Fruit fly (Drosophila melanogaster) whole organism, embryonic: ENCODE measurements around the gene CG5815.

Experiments
- Adf1 ChIP-seq: fragments of 200-800 bp; sonication (Bioruptor generic); IDR thresholded peaks from 2 replicates; pipeline ENCODE4 v1.3.6; 2022; ENCODE audit warnings: missing biosample characterization, missing genetic modification characterization
- Bdp1 ChIP-seq: fragments of 200-800 bp; sonication (Bioruptor generic); optimal IDR thresholded peaks from 3 replicates; lab custom pipeline; 2016; ENCODE audit warnings: missing biosample characterization, missing genetic modification characterization
- BtbVII ChIP-seq: fragments of 200-800 bp; sonication (Bioruptor generic); optimal IDR thresholded peaks from 3 replicates; lab custom pipeline; 2017; ENCODE audit warnings: missing biosample characterization, mild to moderate bottlenecking, missing genetic modification characterization
- CG10209 ChIP-seq: fragments of 200-800 bp; sonication (Bioruptor generic); optimal IDR thresholded peaks from 3 replicates; lab custom pipeline; 2017; ENCODE audit warnings: missing biosample characterization, mild to moderate bottlenecking, missing genetic modification characterization, missing genetic modification reagents
- CG10267 ChIP-seq: fragments of 200-800 bp; sonication (Bioruptor generic); optimal IDR thresholded peaks from 2 replicates; lab custom pipeline; 2018; ENCODE audit warnings: missing biosample characterization, mild to moderate bottlenecking, missing genetic modification characterization, moderate library complexity
- CG11456 ChIP-seq: fragments of 200-800 bp; sonication (Bioruptor generic); IDR thresholded peaks from 3 replicates; pipeline ENCODE4 v1.3.6; 2022; ENCODE audit warnings: missing biosample characterization, missing genetic modification characterization
- CG13894 ChIP-seq: fragments of 200-800 bp; sonication (Bioruptor generic); optimal IDR thresholded peaks from 3 replicates; lab custom pipeline; 2018; ENCODE audit warnings: missing biosample characterization, mild to moderate bottlenecking, missing genetic modification characterization, moderate library complexity
- CG14050 ChIP-seq: fragments of 200-800 bp; sonication (Bioruptor generic); IDR thresholded peaks from 3 replicates; pipeline ENCODE4 v1.3.6; 2022; ENCODE audit warnings: missing biosample characterization, missing genetic modification characterization
- CG15601 ChIP-seq: fragments of 200-800 bp; sonication (Bioruptor generic); optimal IDR thresholded peaks from 3 replicates; lab custom pipeline; 2019; ENCODE audit warnings: missing biosample characterization, mild to moderate bottlenecking, missing genetic modification characterization, moderate library complexity
- CG17359 ChIP-seq: fragments of 200-800 bp; sonication (Bioruptor generic); optimal IDR thresholded peaks from 3 replicates; lab custom pipeline; 2018; ENCODE audit warnings: missing biosample characterization, mild to moderate bottlenecking, missing genetic modification characterization, moderate library complexity
- CG17802 ChIP-seq: fragments of 200-800 bp; sonication (Bioruptor generic); optimal IDR thresholded peaks from 2 replicates; lab custom pipeline; 2018; ENCODE audit warnings: missing biosample characterization, mild to moderate bottlenecking, missing genetic modification characterization, moderate library complexity
- CG18476 ChIP-seq: fragments of 200-800 bp; sonication (Bioruptor generic); optimal IDR thresholded peaks from 2 replicates; lab custom pipeline; 2016; ENCODE audit warnings: missing biosample characterization, mild to moderate bottlenecking, missing genetic modification characterization
- CG30403 ChIP-seq: fragments of 200-800 bp; sonication (Bioruptor generic); optimal IDR thresholded peaks from 3 replicates; lab custom pipeline; 2016; ENCODE audit warnings: missing biosample characterization, missing genetic modification characterization
- CG4854 ChIP-seq: fragments of 200-800 bp; sonication (Bioruptor generic); optimal IDR thresholded peaks from 2 replicates; lab custom pipeline; 2016; ENCODE audit warnings: missing biosample characterization, missing genetic modification characterization, inconsistent platforms
- CG5953 ChIP-seq: fragments of 200-800 bp; sonication (Bioruptor generic); IDR thresholded peaks from 2 replicates; pipeline ENCODE4 v1.3.6; 2022; ENCODE audit warnings: missing biosample characterization, missing genetic modification characterization
- CG7556 ChIP-seq: fragments of 200-800 bp; sonication (Bioruptor generic); optimal IDR thresholded peaks from 2 replicates; lab custom pipeline; 2017; ENCODE audit warnings: missing biosample characterization, mild to moderate bottlenecking, missing genetic modification characterization
- CG8388 ChIP-seq: fragments of 200-800 bp; sonication (Bioruptor generic); optimal IDR thresholded peaks from 2 replicates; lab custom pipeline; 2019; ENCODE audit warnings: missing biosample characterization, mild to moderate bottlenecking, missing genetic modification characterization, moderate library complexity
- D ChIP-seq, 2 experiments: fragments of 200-800 bp in 1 of 2; fragments of >200 bp in 1 of 2; sonication (Bioruptor generic) in 1 of 2; optimal IDR thresholded peaks; 2 replicates in 1 of 2; 3 replicates in 1 of 2; lab custom pipeline; 2017; ENCODE audit warnings: mild to moderate bottlenecking in 1 of 2, missing biosample characterization in 1 of 2, missing genetic modification characterization in 1 of 2, missing genetic modification reagents in 1 of 2
- E2f1 ChIP-seq: fragments of 200-800 bp; sonication (Bioruptor generic); IDR thresholded peaks from 2 replicates; pipeline ENCODE4 v1.3.6; 2022; ENCODE audit warnings: missing biosample characterization, missing genetic modification characterization
- Eip74EF ChIP-seq, 2 experiments: fragments of 200-800 bp in 1 of 2; fragments of >200 bp in 1 of 2; sonication (Bioruptor generic) in 1 of 2; optimal IDR thresholded peaks; 2 replicates each; lab custom pipeline; 2017 to 2019; ENCODE audit warnings: missing biosample characterization in 2 of 2, missing genetic modification characterization in 2 of 2, mild to moderate bottlenecking in 1 of 2, moderate library complexity in 1 of 2
- Fer3 ChIP-seq: fragments of 200-800 bp; sonication (Bioruptor generic); optimal IDR thresholded peaks from 2 replicates; lab custom pipeline; 2018; ENCODE audit warnings: missing biosample characterization, mild to moderate bottlenecking, missing genetic modification characterization, moderate library complexity
- H15 ChIP-seq: fragments of 200-800 bp; sonication (Bioruptor generic); IDR thresholded peaks from 3 replicates; pipeline ENCODE4 v1.3.6; 2022; ENCODE audit warnings: missing biosample characterization, missing genetic modification characterization
- Hr78 ChIP-seq, 2 experiments: fragments of 200-800 bp in 1 of 2; fragments of >200 bp in 1 of 2; sonication (Bioruptor generic) in 1 of 2; optimal IDR thresholded peaks; 2 replicates each; lab custom pipeline; 2017 to 2019; ENCODE audit warnings: missing biosample characterization in 2 of 2, missing genetic modification characterization in 2 of 2, mild to moderate bottlenecking in 1 of 2, moderate library complexity in 1 of 2
- NC2β ChIP-seq: fragments of 200-800 bp; sonication (Bioruptor generic); optimal IDR thresholded peaks from 2 replicates; lab custom pipeline; 2016; ENCODE audit warnings: missing biosample characterization, missing genetic modification characterization
- Nf-YB ChIP-seq: fragments of 200-800 bp; sonication (Bioruptor generic); optimal IDR thresholded peaks from 3 replicates; lab custom pipeline; 2019; ENCODE audit warnings: missing biosample characterization, mild to moderate bottlenecking, missing genetic modification characterization, moderate library complexity
- PHDP ChIP-seq: fragments of 200-800 bp; sonication (Bioruptor generic); optimal IDR thresholded peaks from 3 replicates; lab custom pipeline; 2018; ENCODE audit warnings: missing biosample characterization, mild to moderate bottlenecking, missing genetic modification characterization, moderate library complexity
- Pdp1 ChIP-seq, 2 experiments: fragments of 200-800 bp; sonication (Bioruptor generic); optimal IDR thresholded peaks; 3 replicates each; lab custom pipeline; 2016; ENCODE audit warnings: missing biosample characterization in 2 of 2, missing genetic modification characterization in 2 of 2, mild to moderate bottlenecking in 1 of 2, moderate library complexity in 1 of 2
- Tbp ChIP-seq: fragments of >200 bp; optimal IDR thresholded peaks from 2 replicates; lab custom pipeline; 2018; ENCODE audit warnings: missing biosample characterization, missing genetic modification characterization
- Trl ChIP-seq, 3 experiments: fragments of >200 bp in 2 of 3; fragments of 200-800 bp in 1 of 3; sonication (Bioruptor generic) in 1 of 3; optimal IDR thresholded peaks; 2 replicates in 1 of 3; 3 replicates in 2 of 3; lab custom pipeline; 2016 to 2017; ENCODE audit warnings: missing biosample characterization in 1 of 3, missing genetic modification characterization in 1 of 3
- Xbp1 ChIP-seq: fragments of 200-800 bp; sonication (Bioruptor generic); optimal IDR thresholded peaks from 3 replicates; lab custom pipeline; 2016; ENCODE audit warnings: missing biosample characterization, mild to moderate bottlenecking, missing genetic modification characterization
- ac ChIP-seq: fragments of 200-800 bp; sonication (Bioruptor generic); optimal IDR thresholded peaks from 3 replicates; lab custom pipeline; 2017; ENCODE audit warnings: missing biosample characterization, mild to moderate bottlenecking, missing genetic modification characterization
- cg ChIP-seq: fragments of 200-800 bp; sonication (Bioruptor generic); optimal IDR thresholded peaks from 3 replicates; lab custom pipeline; 2019; ENCODE audit warnings: missing biosample characterization, mild to moderate bottlenecking, missing genetic modification characterization, moderate library complexity
- dpn ChIP-seq, 2 experiments: fragments of 200-800 bp; sonication (Bioruptor generic); optimal IDR thresholded peaks; 3 replicates each; lab custom pipeline; 2016; ENCODE audit warnings: missing biosample characterization in 2 of 2, missing genetic modification characterization in 2 of 2
- esg ChIP-seq: fragments of 200-800 bp; sonication (Bioruptor generic); conservative IDR thresholded peaks from 2 replicates; pipeline ENCODE4 v1.3.6; 2022; ENCODE audit warnings: missing biosample characterization, missing genetic modification characterization
- eve ChIP-seq, 2 experiments: fragments of >200 bp; optimal IDR thresholded peaks; 2 replicates each; lab custom pipeline; 2017; ENCODE audit warnings: missing biosample characterization in 2 of 2, missing genetic modification characterization in 2 of 2
- fd96Cb ChIP-seq: fragments of 200-800 bp; sonication (Bioruptor generic); optimal IDR thresholded peaks from 2 replicates; lab custom pipeline; 2018; ENCODE audit warnings: missing biosample characterization, mild to moderate bottlenecking, missing genetic modification characterization, moderate library complexity
- grn ChIP-seq: fragments of 200-800 bp; sonication (Bioruptor generic); optimal IDR thresholded peaks from 3 replicates; lab custom pipeline; 2017; ENCODE audit warnings: missing biosample characterization, missing genetic modification characterization
- insv ChIP-seq, 2 experiments: fragments of 200-800 bp; sonication (Bioruptor generic); optimal IDR thresholded peaks; 3 replicates each; lab custom pipeline; 2016 to 2018; ENCODE audit warnings: missing biosample characterization in 2 of 2, missing genetic modification characterization in 2 of 2
- lola ChIP-seq, 3 experiments: fragments of >200 bp in 2 of 3; fragments of 200-800 bp in 1 of 3; sonication (Bioruptor generic) in 1 of 3; optimal IDR thresholded peaks; 2 replicates each; lab custom pipeline; 2017 to 2019; ENCODE audit warnings: missing biosample characterization in 3 of 3, missing genetic modification characterization in 3 of 3, mild to moderate bottlenecking in 1 of 3, moderate library complexity in 1 of 3
- org-1 ChIP-seq: fragments of 200-800 bp; sonication (Bioruptor generic); optimal IDR thresholded peaks from 2 replicates; lab custom pipeline; 2017; ENCODE audit warnings: missing biosample characterization, missing genetic modification characterization
- psq ChIP-seq: fragments of 200-800 bp; sonication (Bioruptor generic); optimal IDR thresholded peaks from 2 replicates; lab custom pipeline; 2017; ENCODE audit warnings: missing biosample characterization, missing genetic modification characterization
- sd ChIP-seq: fragments of 200-800 bp; sonication (Bioruptor generic); optimal IDR thresholded peaks from 3 replicates; lab custom pipeline; 2018; ENCODE audit warnings: missing biosample characterization, mild to moderate bottlenecking, missing genetic modification characterization, moderate library complexity
- so ChIP-seq: fragments of 200-800 bp; sonication (Bioruptor generic); IDR thresholded peaks from 3 replicates; pipeline ENCODE4 v1.3.6; 2022; ENCODE audit warnings: missing biosample characterization, missing genetic modification characterization
- ttk ChIP-seq: fragments of 200-800 bp; sonication (Bioruptor generic); IDR thresholded peaks from 2 replicates; pipeline ENCODE4 v2.1.2; 2022; ENCODE audit warnings: missing biosample characterization, missing genetic modification characterization
- yki ChIP-seq: fragments of >200 bp; optimal IDR thresholded peaks from 3 replicates; lab custom pipeline; 2018

CG5815 gene

dm6 chr3R:27148812-27149769 lies 36.7 kb downstream of the CG5815 start (continued):
- TF ChIP-seq Pdp1 (GFP tag; optimal IDR thresholded peaks at IDR 0.05; lab: Kevin White, UChicago), result peak in 1 of 2 experiments; percentile 48
- no peak for TF ChIP-seq psq (GFP tag; lab: Kevin White, UChicago)
- peak in 1 of 3 experiments; percentile 0 for TF ChIP-seq lola (GFP tag; optimal IDR thresholded peaks at IDR 0.05; lab: Kevin White, UChicago)
- peak; percentile 27 for TF ChIP-seq Xbp1 (GFP tag; lab: Kevin White, UChicago)
- no peak for TF ChIP-seq E2f1 (GFP tag; lab: Robert Waterston, UW)
- no peak for TF ChIP-seq Fer3 (tag; lab: Kevin White, UChicago)
- peak; percentile 9 for TF ChIP-seq CG7556
- TF ChIP-seq dpn (GFP tag; optimal IDR thresholded peaks at IDR 0.05; lab: Kevin White, UChicago), result no peak
- TF ChIP-seq NC2β (GFP tag; lab: Kevin White, UChicago), result no peak
- no peak for TF ChIP-seq H15 (GFP tag; lab: Robert Waterston, UW)
- TF ChIP-seq CG11456 (GFP tag; lab: Robert Waterston, UW), result no peak
- TF ChIP-seq CG17359, result peak; percentile 16
- TF ChIP-seq CG13894 (tag; lab: Kevin White, UChicago), result peak; percentile 32
- TF ChIP-seq CG8388 (GFP tag; lab: Kevin White, UChicago), result no peak
- TF ChIP-seq Nf-YB (GFP tag; lab: Kevin White, UChicago), result no peak
- TF ChIP-seq org-1 (GFP tag; lab: Kevin White, UChicago), result peak; percentile 18
- no peak for TF ChIP-seq so (GFP tag; lab: Robert Waterston, UW)
- TF ChIP-seq CG18476, result no peak
- TF ChIP-seq CG10267 (tag; lab: Kevin White, UChicago), result no peak
- peak in 1 of 2 experiments; percentile 81 for TF ChIP-seq eve (GFP tag; optimal IDR thresholded peaks at IDR 0.05; lab: Kevin White, UChicago)
- TF ChIP-seq Eip74EF (GFP tag; optimal IDR thresholded peaks at IDR 0.05; lab: Kevin White, UChicago), result no peak
- no peak for TF ChIP-seq ac (GFP tag; lab: Kevin White, UChicago)
- TF ChIP-seq CG10209 (GFP tag; lab: Kevin White, UChicago), result no peak
- no peak for TF ChIP-seq Tbp (GFP tag; lab: Kevin White, UChicago)
- no peak for TF ChIP-seq Bdp1 (GFP tag; lab: Kevin White, UChicago)
- no peak for TF ChIP-seq D (optimal IDR thresholded peaks at IDR 0.05; lab: Kevin White, UChicago)
- TF ChIP-seq D (GFP tag; optimal IDR thresholded peaks at IDR 0.05; lab: Kevin White, UChicago), result peak; percentile 6
- TF ChIP-seq ttk (GFP tag; lab: Robert Waterston, UW), result no peak
- TF ChIP-seq, all 482 proteins: peak for 58

dm6 chr3R:27149884-27150676 lies 37.7 kb downstream of the CG5815 start:
- TF ChIP-seq CG5953 (GFP tag; lab: Robert Waterston, UW) (no peak), CG15601 (no peak), sd (tag; lab: Kevin White, UChicago) (peak; percentile 18), Hr78 (GFP tag; optimal IDR thresholded peaks at IDR 0.05; lab: Kevin White, UChicago) (no peak), CG4854 (GFP tag; lab: Kevin White, UChicago) (no peak), CG14050 (GFP tag; lab: Robert Waterston, UW) (no peak), grn (GFP tag; lab: Kevin White, UChicago) (peak; percentile 17), insv (GFP tag; optimal IDR thresholded peaks at IDR 0.05; lab: Kevin White, UChicago) (peak in 1 of 2 experiments; percentile 72), fd96Cb (tag; lab: Kevin White, UChicago) (no peak), PHDP (peak; percentile 1), CG17802 (no peak), yki (lab: Kevin White, UChicago) (no peak), Trl (optimal IDR thresholded peaks at IDR 0.05; lab: Kevin White, UChicago) (peak; percentile 73 to 93), Trl (GFP tag; optimal IDR thresholded peaks at IDR 0.05; lab: Kevin White, UChicago) (no peak), cg (GFP tag; lab: Kevin White, UChicago) (peak; percentile 68), esg (GFP tag; lab: Robert Waterston, UW) (no peak), CG30403 (GFP tag; lab: Kevin White, UChicago) (no peak), Adf1 (GFP tag; lab: Robert Waterston, UW) (no peak), BtbVII (GFP tag; lab: Kevin White, UChicago) (peak; percentile 4)
